Worm (Caenorhabditis elegans) whole organism, early embryonic: ENCODE data around the gene F54D8.6.

Source experiments
- F13C5.2 ChIP-seq: sonication (generic microtip); optimal IDR thresholded peaks from 2 replicates; lab custom pipeline; 2017; ENCODE audit warnings: mild to moderate bottlenecking, missing genetic modification characterization, inconsistent platforms, missing compliant biosample characterization
- aly-1 ChIP-seq: sonication (generic microtip); optimal IDR thresholded peaks from 2 replicates; lab custom pipeline; 2016; ENCODE audit warnings: missing genetic modification characterization, missing compliant biosample characterization
- ama-1 ChIP-seq: fragments of 150-350 bp; optimal IDR thresholded peaks from 2 replicates; lab custom pipeline; 2014
- ceh-36 ChIP-seq: sonication (generic microtip); optimal IDR thresholded peaks from 2 replicates; lab custom pipeline; 2016; ENCODE audit warnings: missing genetic modification characterization, inconsistent platforms, missing compliant biosample characterization
- ets-7 ChIP-seq: sonication (generic microtip); optimal IDR thresholded peaks from 2 replicates; lab custom pipeline; 2016; ENCODE audit warnings: missing genotype, missing genetic modification characterization, missing compliant biosample characterization
- hmbx-1 ChIP-seq: sonication (generic microtip); optimal IDR thresholded peaks from 2 replicates; lab custom pipeline; 2016; ENCODE audit warnings: mild to moderate bottlenecking, missing genetic modification characterization, missing compliant biosample characterization
- hmg-4 ChIP-seq: fragments of 200-800 bp; sonication (Bioruptor generic); optimal IDR thresholded peaks from 2 replicates; lab custom pipeline; 2018; ENCODE audit warnings: mild to moderate bottlenecking, missing genetic modification characterization, missing compliant biosample characterization
- hnd-1 ChIP-seq: sonication (generic microtip); optimal IDR thresholded peaks from 2 replicates; lab custom pipeline; 2016; ENCODE audit warnings: missing genetic modification characterization, missing compliant biosample characterization
- pes-1 ChIP-seq: fragments of 200-800 bp; sonication (Bioruptor generic); IDR thresholded peaks from 2 replicates; pipeline ENCODE4 v1.3.6; 2022; ENCODE audit warnings: missing genetic modification reagents, missing genetic modification characterization, missing compliant biosample characterization
- scrt-1 ChIP-seq: fragments of 200-800 bp; sonication (Bioruptor generic); IDR thresholded peaks from 2 replicates; pipeline ENCODE4 v1.3.6; 2022; ENCODE audit warnings: missing genetic modification characterization, missing compliant biosample characterization
- sea-1 ChIP-seq: fragments of 200-800 bp; sonication (Bioruptor generic); conservative IDR thresholded peaks from 2 replicates; pipeline ENCODE4 v1.3.6; 2022; ENCODE audit warnings: missing genetic modification characterization, missing compliant biosample characterization
- tbx-11 ChIP-seq: fragments of 200-800 bp; sonication (Bioruptor generic); IDR thresholded peaks from 2 replicates; pipeline ENCODE4 v1.3.6; 2022; ENCODE audit warnings: missing genetic modification characterization, missing compliant biosample characterization

DNA sequence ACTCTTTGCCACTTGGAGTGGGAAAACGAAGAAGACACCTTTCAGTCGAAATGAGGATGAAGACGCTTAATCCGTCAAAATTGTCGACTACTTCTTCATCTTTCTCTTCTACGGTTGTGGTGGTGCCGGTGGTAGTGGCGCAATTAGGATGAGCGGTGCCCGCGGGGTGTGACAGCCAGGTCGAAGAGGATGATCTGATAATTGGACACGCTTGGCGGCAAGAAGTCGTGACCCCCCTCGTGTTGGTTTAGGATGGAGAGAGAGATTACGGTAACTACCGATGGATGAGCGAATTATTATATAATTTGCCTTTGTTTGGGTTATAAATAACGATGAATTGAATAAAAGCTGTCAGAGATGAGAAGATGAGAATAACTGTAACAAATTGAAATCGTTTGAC lies 24.2 kb downstream of the F54D8.6 start:
- TF ChIP-seq tbx-11 (GFP tag; lab: Robert Waterston, UW) (no peak), hnd-1 (tag; lab: Kevin White, UChicago) (no peak), pes-1 (GFP tag; lab: Robert Waterston, UW) (no peak), hmg-4 (GFP tag; lab: Kevin White, UChicago) (no peak), hmbx-1 (no peak), sea-1 (GFP tag; lab: Robert Waterston, UW) (no peak), ets-7 (no peak), scrt-1 (no peak), ceh-36 (no peak), ama-1 (no peak), aly-1 (tag; lab: Kevin White, UChicago) (no peak), F13C5.2 (tag; lab: Kevin White, UChicago) (no peak)
